Worm (Caenorhabditis elegans) whole organism, L3 larva: ENCODE data around the gene flr-4.

Experiments
- R02D3.7 ChIP-seq: fragments of 150-350 bp; optimal IDR thresholded peaks from 2 replicates; lab custom pipeline; 2014; ENCODE audit warnings: missing biosample characterization, missing genetic modification characterization
- ZK546.5 ChIP-seq: sonication (generic microtip); optimal IDR thresholded peaks from 2 replicates; lab custom pipeline; 2017; ENCODE audit warnings: missing biosample characterization, missing genetic modification characterization
- aly-2 ChIP-seq: fragments of 150-350 bp; optimal IDR thresholded peaks from 2 replicates; lab custom pipeline; 2014; ENCODE audit warnings: missing biosample characterization, missing genetic modification characterization
- ama-1 ChIP-seq: fragments of 150-350 bp; optimal IDR thresholded peaks from 2 replicates; lab custom pipeline; 2018
- ceh-28 ChIP-seq: fragments of 150-350 bp; optimal IDR thresholded peaks from 2 replicates; lab custom pipeline; 2014; ENCODE audit warnings: missing biosample characterization, missing genetic modification reagents, missing genetic modification characterization
- ceh-82 ChIP-seq: fragments of 150-350 bp; optimal IDR thresholded peaks from 2 replicates; lab custom pipeline; 2014; ENCODE audit warnings: missing biosample characterization, missing genetic modification characterization
- ceh-9 ChIP-seq: sonication (generic microtip); optimal IDR thresholded peaks from 2 replicates; lab custom pipeline; 2018; ENCODE audit warnings: missing biosample characterization, missing genetic modification characterization
- egl-5 ChIP-seq: fragments of 150-350 bp; optimal IDR thresholded peaks from 2 replicates; lab custom pipeline; 2017; ENCODE audit warnings: missing biosample characterization, missing genetic modification reagents, missing genetic modification characterization, inconsistent platforms
- elt-1 ChIP-seq: fragments of 150-350 bp; optimal IDR thresholded peaks from 2 replicates; lab custom pipeline; 2014; ENCODE audit warnings: missing biosample characterization, missing genetic modification characterization
- elt-2 ChIP-seq: sonication (generic microtip); optimal IDR thresholded peaks from 2 replicates; lab custom pipeline; 2016; ENCODE audit warnings: missing genetic modification reagents, mild to moderate bottlenecking, missing genetic modification characterization, missing compliant biosample characterization
- elt-3 ChIP-seq, 3 experiments: fragments of 150-350 bp in 1 of 3; sonication (generic microtip) in 2 of 3; optimal IDR thresholded peaks; 2 replicates in 2 of 3; 4 replicates in 1 of 3; lab custom pipeline; 2014 to 2017; ENCODE audit warnings: missing biosample characterization in 3 of 3, missing genetic modification characterization in 3 of 3
- fkh-10 ChIP-seq: sonication (generic microtip); optimal IDR thresholded peaks from 2 replicates; lab custom pipeline; 2017; ENCODE audit warnings: missing biosample characterization, missing genetic modification reagents, missing genetic modification characterization
- fkh-2 ChIP-seq: fragments of 150-350 bp; optimal IDR thresholded peaks from 2 replicates; lab custom pipeline; 2014; ENCODE audit warnings: missing biosample characterization, missing genetic modification reagents, missing genetic modification characterization
- fos-1 ChIP-seq: fragments of 150-350 bp; optimal IDR thresholded peaks from 2 replicates; lab custom pipeline; 2014; ENCODE audit warnings: missing biosample characterization, missing genetic modification characterization
- hmg-11 ChIP-seq: sonication (generic microtip); optimal IDR thresholded peaks from 2 replicates; lab custom pipeline; 2016; ENCODE audit warnings: missing genetic modification characterization, missing compliant biosample characterization
- jun-1 ChIP-seq: fragments of 150-350 bp; optimal IDR thresholded peaks from 2 replicates; lab custom pipeline; 2014; ENCODE audit warnings: missing biosample characterization, missing genetic modification reagents, missing genetic modification characterization
- lin-15B ChIP-seq: fragments of 150-350 bp; optimal IDR thresholded peaks from 2 replicates; lab custom pipeline; 2014; ENCODE audit warnings: missing biosample characterization, missing genetic modification characterization
- lin-39 ChIP-seq: fragments of 150-350 bp; optimal IDR thresholded peaks from 2 replicates; lab custom pipeline; 2018; ENCODE audit warnings: missing biosample characterization, missing genetic modification reagents, missing genetic modification characterization
- lsy-12 ChIP-seq: sonication (generic microtip); optimal IDR thresholded peaks from 2 replicates; lab custom pipeline; 2016; ENCODE audit warnings: mild to moderate bottlenecking, missing genetic modification characterization, missing compliant biosample characterization
- mdl-1 ChIP-seq: fragments of 150-350 bp; optimal IDR thresholded peaks from 2 replicates; lab custom pipeline; 2014; ENCODE audit warnings: missing biosample characterization, missing genetic modification characterization
- nfya-1 ChIP-seq: sonication (generic microtip); optimal IDR thresholded peaks from 2 replicates; lab custom pipeline; 2017; ENCODE audit warnings: missing genetic modification characterization, mild to moderate bottlenecking, missing compliant biosample characterization, antibody characterized with exemption, moderate library complexity; ENCODE audit not compliant: insufficient read depth
- nhr-11 ChIP-seq: fragments of 150-350 bp; optimal IDR thresholded peaks from 2 replicates; lab custom pipeline; 2014; ENCODE audit warnings: missing biosample characterization, missing genetic modification characterization
- nhr-12 ChIP-seq: fragments of 150-350 bp; optimal IDR thresholded peaks from 2 replicates; lab custom pipeline; 2014; ENCODE audit warnings: missing biosample characterization, missing genetic modification characterization
- nhr-23 ChIP-seq: fragments of 150-350 bp; optimal IDR thresholded peaks from 2 replicates; lab custom pipeline; 2014; ENCODE audit warnings: missing biosample characterization, missing genetic modification reagents, missing genetic modification characterization
- nhr-237 ChIP-seq: fragments of 150-350 bp; optimal IDR thresholded peaks from 2 replicates; lab custom pipeline; 2014; ENCODE audit warnings: missing biosample characterization, missing genetic modification characterization
- nhr-25 ChIP-seq: sonication (generic microtip); optimal IDR thresholded peaks from 2 replicates; lab custom pipeline; 2017; ENCODE audit warnings: missing biosample characterization, missing genetic modification characterization
- nhr-28 ChIP-seq: fragments of 150-350 bp; optimal IDR thresholded peaks from 2 replicates; lab custom pipeline; 2014; ENCODE audit warnings: missing biosample characterization, missing genetic modification characterization
- nhr-43 ChIP-seq: sonication (generic microtip); optimal IDR thresholded peaks from 2 replicates; lab custom pipeline; 2016; ENCODE audit warnings: mild to moderate bottlenecking, missing genetic modification characterization, missing compliant biosample characterization; ENCODE audit not compliant: poor library complexity, severe bottlenecking
- nhr-67 ChIP-seq: fragments of 150-350 bp; optimal IDR thresholded peaks from 2 replicates; lab custom pipeline; 2014; ENCODE audit warnings: missing biosample characterization, missing genetic modification characterization
- nhr-76 ChIP-seq: fragments of 150-350 bp; sonication (generic microtip); optimal IDR thresholded peaks from 5 replicates; lab custom pipeline; 2014; ENCODE audit warnings: missing biosample characterization, missing genetic modification characterization
- nhr-77 ChIP-seq: fragments of 150-350 bp; optimal IDR thresholded peaks from 2 replicates; lab custom pipeline; 2014; ENCODE audit warnings: missing biosample characterization, missing genetic modification characterization
- pha-4 ChIP-seq: fragments of 150-350 bp; optimal IDR thresholded peaks from 2 replicates; lab custom pipeline; 2014; ENCODE audit warnings: missing biosample characterization, missing genetic modification reagents, missing genetic modification characterization
- sea-2 ChIP-seq: fragments of 150-350 bp; sonication (generic microtip); optimal IDR thresholded peaks from 4 replicates; lab custom pipeline; 2014; ENCODE audit warnings: missing biosample characterization, missing genetic modification reagents, missing genetic modification characterization
- skn-1 ChIP-seq: fragments of 150-350 bp; optimal IDR thresholded peaks from 2 replicates; lab custom pipeline; 2014; ENCODE audit warnings: missing biosample characterization, missing genetic modification characterization
- snpc-4 ChIP-seq: fragments of 150-350 bp; optimal IDR thresholded peaks from 2 replicates; lab custom pipeline; 2014; ENCODE audit warnings: missing biosample characterization, missing genetic modification characterization
- unc-39 ChIP-seq: sonication (generic microtip); optimal IDR thresholded peaks from 4 replicates; lab custom pipeline; 2017; ENCODE audit warnings: missing biosample characterization, missing genetic modification characterization
- unc-62 ChIP-seq: fragments of 150-350 bp; sonication (generic microtip); optimal IDR thresholded peaks from 4 replicates; lab custom pipeline; 2014; ENCODE audit warnings: missing biosample characterization, missing genetic modification reagents, missing genetic modification characterization
- zag-1 ChIP-seq: fragments of 150-350 bp; optimal IDR thresholded peaks from 2 replicates; lab custom pipeline; 2014; ENCODE audit warnings: missing biosample characterization, missing genetic modification characterization
- ztf-11 ChIP-seq: fragments of 150-350 bp; optimal IDR thresholded peaks from 2 replicates; lab custom pipeline; 2014; ENCODE audit warnings: missing biosample characterization, missing genetic modification characterization
- ztf-4 ChIP-seq: fragments of 150-350 bp; optimal IDR thresholded peaks from 2 replicates; lab custom pipeline; 2014; ENCODE audit warnings: missing biosample characterization, missing genetic modification characterization

flr-4 gene

ce11 chrX:15125138-15125537 lies 35.9 kb downstream of the flr-4 start:
- TF ChIP-seq nhr-11 (tag; lab: Kevin White, UChicago) (no peak), nhr-77 (tag; lab: Kevin White, UChicago) (no peak), elt-1 (no peak), nhr-76 (no peak), zag-1 (no peak), R02D3.7 (tag; lab: Kevin White, UChicago) (no peak), ceh-9 (tag; lab: Kevin White, UChicago) (no peak), hmg-11 (no peak), lin-15B (tag; lab: Kevin White, UChicago) (no peak), ama-1 (lab: Kevin White, UChicago) (no peak), ceh-28 (tag; lab: Kevin White, UChicago) (no peak), elt-3 (tag; optimal IDR thresholded peaks at IDR 0.05; lab: Kevin White, UChicago) (no peak), unc-62 (GFP tag; lab: Kevin White, UChicago) (no peak), ZK546.5 (tag; lab: Kevin White, UChicago) (no peak), fos-1 (tag; lab: Kevin White, UChicago) (no peak), sea-2 (GFP tag; lab: Kevin White, UChicago) (no peak), nhr-25 (no peak), nhr-23 (tag; lab: Kevin White, UChicago) (no peak), ztf-4 (tag; lab: Kevin White, UChicago) (no peak), nhr-12 (tag; lab: Kevin White, UChicago) (no peak)
- TF ChIP-seq, all 47 proteins: peak for 0

DNA sequence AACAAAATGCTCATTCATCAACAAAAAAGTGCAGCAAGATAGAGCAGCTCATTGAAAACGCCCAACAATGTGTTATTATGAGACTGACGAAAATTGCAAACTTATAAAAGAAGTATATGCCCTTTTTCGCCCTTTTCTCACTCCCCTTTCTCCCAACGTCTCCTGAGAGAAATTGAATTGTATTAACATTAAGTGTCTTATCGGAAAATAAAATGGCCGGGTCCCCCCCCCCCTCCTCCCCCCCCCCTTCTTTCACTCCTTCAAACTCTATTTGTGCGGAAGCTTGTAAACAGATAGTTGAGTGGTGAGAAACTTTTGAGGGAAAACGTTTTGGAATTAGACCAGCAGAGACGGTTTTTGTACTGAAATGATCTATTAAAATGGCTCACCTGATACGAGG lies 37.5 kb downstream of the flr-4 start:
- TF ChIP-seq nhr-67 (tag; lab: Kevin White, UChicago), result no peak

DNA sequence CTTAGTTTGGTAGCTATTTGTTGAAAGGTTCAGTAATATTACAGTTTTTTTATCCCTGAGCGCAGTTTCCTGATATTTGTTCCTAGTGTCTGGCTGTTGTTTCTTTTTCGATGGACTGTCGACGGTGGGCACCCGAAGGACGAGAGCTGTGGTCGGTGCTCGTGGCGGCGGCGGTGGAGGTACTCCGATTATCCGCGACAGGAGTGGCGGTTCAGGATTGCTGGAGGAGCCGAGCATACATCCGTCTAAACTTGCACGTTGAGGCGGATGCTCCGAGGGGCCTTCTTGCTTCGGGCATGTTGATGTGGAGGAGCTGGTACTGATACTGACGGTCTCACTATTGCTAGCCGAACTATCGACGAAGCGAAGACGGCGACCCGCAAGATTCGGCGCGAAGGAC lies 38.1 kb downstream of the flr-4 start:
- no peak for TF ChIP-seq nhr-12 (tag; lab: Kevin White, UChicago)
- TF ChIP-seq jun-1, result no peak
- TF ChIP-seq elt-2, result no peak
- no peak for TF ChIP-seq fkh-10
- TF ChIP-seq nhr-237 (tag; lab: Kevin White, UChicago), result no peak
- no peak for TF ChIP-seq hmg-11
- TF ChIP-seq mdl-1 (tag; lab: Kevin White, UChicago), result no peak
- TF ChIP-seq lin-39, result no peak
- TF ChIP-seq nfya-1 (tag; lab: Kevin White, UChicago), result no peak
- TF ChIP-seq fkh-2 (tag; lab: Kevin White, UChicago), result no peak
- TF ChIP-seq ztf-11 (tag; lab: Kevin White, UChicago), result no peak
- no peak for TF ChIP-seq elt-3 (tag; optimal IDR thresholded peaks at IDR 0.05; lab: Kevin White, UChicago)
- no peak for TF ChIP-seq nhr-11 (tag; lab: Kevin White, UChicago)
- TF ChIP-seq aly-2 (tag; lab: Kevin White, UChicago), result no peak

DNA sequence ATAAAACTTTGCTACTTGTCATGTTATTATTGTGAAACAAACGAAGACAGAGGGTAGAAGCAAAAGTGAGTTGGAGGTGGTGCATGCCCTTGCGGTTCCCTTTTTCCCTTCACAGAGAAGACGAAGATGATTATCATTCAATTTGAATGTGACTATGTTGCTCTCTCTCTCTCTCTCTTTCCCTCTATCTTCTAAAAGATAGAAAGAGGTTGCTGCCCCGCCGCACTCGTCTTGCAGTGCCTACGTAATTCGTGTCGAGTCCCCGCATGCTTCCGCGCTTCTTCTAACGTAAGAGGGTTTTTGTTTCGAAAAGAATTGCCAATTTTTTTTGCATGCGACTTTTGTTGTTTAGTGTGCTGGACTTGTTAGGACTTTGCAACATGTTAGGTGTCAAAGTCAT lies 39.0 kb downstream of the flr-4 start:
- TF ChIP-seq ceh-9 (tag; lab: Kevin White, UChicago), result no peak
- no peak for TF ChIP-seq snpc-4 (tag; lab: Kevin White, UChicago)
- peak; percentile 83 for TF ChIP-seq fkh-10
- no peak for TF ChIP-seq elt-1

DNA sequence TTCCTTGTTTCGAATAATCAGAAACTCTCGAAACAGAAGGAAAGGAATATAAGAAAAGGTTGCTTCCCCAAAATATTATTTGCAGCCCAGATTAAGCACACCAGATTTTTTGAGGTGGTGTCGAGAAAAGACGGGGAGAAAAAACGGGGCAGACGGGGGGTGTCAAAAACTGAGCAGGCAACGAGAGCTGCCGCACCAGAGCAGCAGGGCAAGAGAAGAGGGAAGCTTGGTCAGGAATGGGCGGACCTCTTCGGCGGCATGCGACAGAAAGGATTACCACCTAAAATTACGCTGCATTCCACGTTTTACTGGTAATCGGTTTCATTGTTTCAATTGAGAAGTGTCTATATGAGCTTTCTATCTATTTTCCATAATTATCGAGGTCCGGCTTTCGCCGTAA lies 42.9 kb downstream of the flr-4 start:
- TF ChIP-seq nhr-28, result no peak
- TF ChIP-seq fkh-10, result no peak
- no peak for TF ChIP-seq nhr-12 (tag; lab: Kevin White, UChicago)
- TF ChIP-seq lsy-12 (tag; lab: Kevin White, UChicago), result no peak
- no peak for TF ChIP-seq mdl-1 (tag; lab: Kevin White, UChicago)
- no peak for TF ChIP-seq nhr-23 (tag; lab: Kevin White, UChicago)
- TF ChIP-seq skn-1 (tag; lab: Kevin White, UChicago), result no peak
- no peak for TF ChIP-seq elt-1
- no peak for TF ChIP-seq snpc-4 (tag; lab: Kevin White, UChicago)
- TF ChIP-seq, all 47 proteins: peak for 0

- TF ChIP-seq ceh-82 (tag; lab: Kevin White, UChicago) (no peak), ZK546.5 (tag; lab: Kevin White, UChicago) (no peak), egl-5 (no peak), fkh-2 (tag; lab: Kevin White, UChicago) (no peak), sea-2 (GFP tag; lab: Kevin White, UChicago) (no peak), fos-1 (tag; lab: Kevin White, UChicago) (no peak), nhr-28 (no peak), fkh-10 (no peak), ztf-11 (tag; lab: Kevin White, UChicago) (no peak), nhr-237 (tag; lab: Kevin White, UChicago) (no peak), elt-3 (tag; optimal IDR thresholded peaks at IDR 0.05; lab: Kevin White, UChicago) (no peak), nhr-43 (tag; lab: Kevin White, UChicago) (no peak), ceh-9 (tag; lab: Kevin White, UChicago) (no peak), nhr-77 (tag; lab: Kevin White, UChicago) (no peak), pha-4 (tag; lab: Kevin White, UChicago) (no peak), unc-39 (no peak)
Measured at ce11 chrX:15133180-15133579, 44.0 kb downstream of the flr-4 start.
